Fruit fly (Drosophila melanogaster) whole organism, embryonic: ENCODE results near the gene CG6005.

Experiments
- C15 ChIP-seq: fragments of 200-800 bp; sonication (Bioruptor generic); IDR thresholded peaks from 3 replicates; pipeline ENCODE4 v1.3.6; 2022; ENCODE audit warnings: missing biosample characterization, missing genetic modification characterization
- CG10431 ChIP-seq: fragments of 200-800 bp; sonication (Bioruptor generic); optimal IDR thresholded peaks from 3 replicates; lab custom pipeline; 2018; ENCODE audit warnings: missing biosample characterization, mild to moderate bottlenecking, missing genetic modification characterization
- CG10543 ChIP-seq: fragments of 200-800 bp; sonication (Bioruptor generic); optimal IDR thresholded peaks from 3 replicates; lab custom pipeline; 2017; ENCODE audit warnings: missing biosample characterization, mild to moderate bottlenecking, missing genetic modification characterization, moderate library complexity
- CG10654 ChIP-seq: fragments of 200-800 bp; sonication (Bioruptor generic); optimal IDR thresholded peaks from 2 replicates; lab custom pipeline; 2016; ENCODE audit warnings: missing biosample characterization, missing genetic modification characterization
- CG10979 ChIP-seq: fragments of 200-800 bp; sonication (Bioruptor generic); optimal IDR thresholded peaks from 2 replicates; lab custom pipeline; 2018; ENCODE audit warnings: missing biosample characterization, mild to moderate bottlenecking, missing genetic modification characterization, moderate library complexity
- CG12299 ChIP-seq: fragments of 200-800 bp; sonication (Bioruptor generic); optimal IDR thresholded peaks from 2 replicates; lab custom pipeline; 2018; ENCODE audit warnings: missing biosample characterization, mild to moderate bottlenecking, missing genetic modification characterization
- CG12659 ChIP-seq: fragments of 200-800 bp; sonication (Bioruptor generic); optimal IDR thresholded peaks from 3 replicates; lab custom pipeline; 2017; ENCODE audit warnings: mild to moderate bottlenecking, missing biosample characterization, missing genetic modification reagents, missing genetic modification characterization
- CG12942 ChIP-seq: fragments of 200-800 bp; sonication (Bioruptor generic); optimal IDR thresholded peaks from 3 replicates; lab custom pipeline; 2016; ENCODE audit warnings: missing biosample characterization, missing genetic modification characterization
- CG13296 ChIP-seq: fragments of 200-800 bp; sonication (Bioruptor generic); optimal IDR thresholded peaks from 3 replicates; lab custom pipeline; 2018; ENCODE audit warnings: missing biosample characterization, mild to moderate bottlenecking, missing genetic modification characterization
- CG18599 ChIP-seq: fragments of 200-800 bp; sonication (Bioruptor generic); optimal IDR thresholded peaks from 3 replicates; lab custom pipeline; 2017; ENCODE audit warnings: missing biosample characterization, missing genetic modification characterization, mild to moderate bottlenecking, moderate library complexity, missing genetic modification reagents
- CG3065 ChIP-seq: fragments of 200-800 bp; sonication (Bioruptor generic); optimal IDR thresholded peaks from 2 replicates; lab custom pipeline; 2016; ENCODE audit warnings: missing biosample characterization, missing genetic modification characterization
- CG3847 ChIP-seq: fragments of 200-800 bp; sonication (Bioruptor generic); IDR thresholded peaks from 2 replicates; pipeline ENCODE4 v1.3.6; 2022; ENCODE audit warnings: missing biosample characterization, missing genetic modification characterization
- CG4328 ChIP-seq: fragments of 200-800 bp; sonication (Bioruptor generic); optimal IDR thresholded peaks from 3 replicates; lab custom pipeline; 2017; ENCODE audit warnings: missing biosample characterization, missing genetic modification reagents, missing genetic modification characterization
- CG6254 ChIP-seq: fragments of 200-800 bp; sonication (Bioruptor generic); optimal IDR thresholded peaks from 3 replicates; lab custom pipeline; 2017; ENCODE audit warnings: mild to moderate bottlenecking, missing biosample characterization, missing genetic modification reagents, missing genetic modification characterization
- CG6683 ChIP-seq: fragments of 200-800 bp; sonication (Bioruptor generic); optimal IDR thresholded peaks from 2 replicates; lab custom pipeline; 2017; ENCODE audit warnings: missing biosample characterization, mild to moderate bottlenecking, missing genetic modification characterization, missing genetic modification reagents
- CG6813 ChIP-seq: fragments of 200-800 bp; sonication (Bioruptor generic); optimal IDR thresholded peaks from 2 replicates; lab custom pipeline; 2017; ENCODE audit warnings: missing biosample characterization, missing genetic modification characterization, mild to moderate bottlenecking, moderate library complexity, missing genetic modification reagents
- CG7271 ChIP-seq: fragments of 200-800 bp; sonication (Bioruptor generic); optimal IDR thresholded peaks from 2 replicates; lab custom pipeline; 2018; ENCODE audit warnings: missing biosample characterization, mild to moderate bottlenecking, missing genetic modification characterization, moderate library complexity
- CG7745 ChIP-seq: fragments of 200-800 bp; sonication (Bioruptor generic); optimal IDR thresholded peaks from 2 replicates; lab custom pipeline; 2018; ENCODE audit warnings: missing biosample characterization, mild to moderate bottlenecking, missing genetic modification characterization, moderate library complexity
- CG7839 ChIP-seq: fragments of 200-800 bp; sonication (Bioruptor generic); optimal IDR thresholded peaks from 3 replicates; lab custom pipeline; 2018; ENCODE audit warnings: missing biosample characterization, mild to moderate bottlenecking, missing genetic modification characterization, moderate library complexity
- CG9215 ChIP-seq: fragments of 200-800 bp; sonication (Bioruptor generic); IDR thresholded peaks from 2 replicates; pipeline ENCODE4 v1.3.6; 2022; ENCODE audit warnings: missing biosample characterization, missing genetic modification characterization
- CHES-1-like ChIP-seq: fragments of 200-800 bp; sonication (Bioruptor generic); optimal IDR thresholded peaks from 2 replicates; lab custom pipeline; 2016; ENCODE audit warnings: missing biosample characterization, missing genetic modification characterization
- CoRest ChIP-seq: fragments of 200-800 bp; sonication (Bioruptor generic); optimal IDR thresholded peaks from 3 replicates; lab custom pipeline; 2018; ENCODE audit warnings: missing biosample characterization, mild to moderate bottlenecking, missing genetic modification characterization, moderate library complexity
- Eip74EF ChIP-seq, 2 experiments: fragments of 200-800 bp in 1 of 2; fragments of >200 bp in 1 of 2; sonication (Bioruptor generic) in 1 of 2; optimal IDR thresholded peaks; 2 replicates each; lab custom pipeline; 2017 to 2019; ENCODE audit warnings: missing biosample characterization in 2 of 2, missing genetic modification characterization in 2 of 2, mild to moderate bottlenecking in 1 of 2, moderate library complexity in 1 of 2
- Elba2 ChIP-seq: fragments of 200-800 bp; sonication (Bioruptor generic); optimal IDR thresholded peaks from 3 replicates; lab custom pipeline; 2016; ENCODE audit warnings: missing biosample characterization, missing genetic modification characterization
- Meics ChIP-seq: fragments of 200-800 bp; sonication (Bioruptor generic); optimal IDR thresholded peaks from 2 replicates; lab custom pipeline; 2017; ENCODE audit warnings: missing biosample characterization, mild to moderate bottlenecking, missing genetic modification characterization
- YL-1 ChIP-seq: fragments of 200-800 bp; sonication (Bioruptor generic); optimal IDR thresholded peaks from 3 replicates; lab custom pipeline; 2017; ENCODE audit warnings: missing biosample characterization, mild to moderate bottlenecking, missing genetic modification characterization
- az2 ChIP-seq: fragments of 200-800 bp; sonication (Bioruptor generic); optimal IDR thresholded peaks from 3 replicates; lab custom pipeline; 2016; ENCODE audit warnings: missing biosample characterization, missing genetic modification characterization
- bsh ChIP-seq, 2 experiments: fragments of 200-800 bp; sonication (Bioruptor generic); optimal IDR thresholded peaks; 2 replicates each; lab custom pipeline; 2017 to 2018; ENCODE audit warnings: mild to moderate bottlenecking in 2 of 2, missing biosample characterization in 2 of 2, missing genetic modification characterization in 2 of 2, moderate library complexity in 1 of 2
- caup ChIP-seq: fragments of 200-800 bp; sonication (Bioruptor generic); optimal IDR thresholded peaks from 3 replicates; lab custom pipeline; 2017; ENCODE audit warnings: missing biosample characterization, mild to moderate bottlenecking, missing genetic modification characterization, moderate library complexity; ENCODE audit not compliant: severe bottlenecking
- cg ChIP-seq: fragments of 200-800 bp; sonication (Bioruptor generic); optimal IDR thresholded peaks from 3 replicates; lab custom pipeline; 2019; ENCODE audit warnings: missing biosample characterization, mild to moderate bottlenecking, missing genetic modification characterization, moderate library complexity
- eyg ChIP-seq: fragments of 200-800 bp; sonication (Bioruptor generic); optimal IDR thresholded peaks from 3 replicates; lab custom pipeline; 2016; ENCODE audit warnings: missing biosample characterization, missing genetic modification characterization
- gce ChIP-seq: fragments of 200-800 bp; sonication (Bioruptor generic); IDR thresholded peaks from 3 replicates; pipeline ENCODE4 v1.3.6; 2022; ENCODE audit warnings: missing biosample characterization, missing genetic modification characterization
- gem ChIP-seq: fragments of 200-800 bp; sonication (Bioruptor generic); optimal IDR thresholded peaks from 2 replicates; lab custom pipeline; 2019; ENCODE audit warnings: missing biosample characterization, mild to moderate bottlenecking, missing genetic modification characterization, moderate library complexity
- lmd ChIP-seq: fragments of 200-800 bp; sonication (Bioruptor generic); IDR thresholded peaks from 2 replicates; pipeline ENCODE4 v1.3.6; 2022; ENCODE audit warnings: missing biosample characterization, missing genetic modification characterization
- lola ChIP-seq, 3 experiments: fragments of >200 bp in 2 of 3; fragments of 200-800 bp in 1 of 3; sonication (Bioruptor generic) in 1 of 3; optimal IDR thresholded peaks; 2 replicates each; lab custom pipeline; 2017 to 2019; ENCODE audit warnings: missing biosample characterization in 3 of 3, missing genetic modification characterization in 3 of 3, mild to moderate bottlenecking in 1 of 3, moderate library complexity in 1 of 3
- mirr ChIP-seq: fragments of 200-800 bp; sonication (Bioruptor generic); optimal IDR thresholded peaks from 3 replicates; lab custom pipeline; 2018; ENCODE audit warnings: missing biosample characterization, mild to moderate bottlenecking, missing genetic modification characterization
- nerfin-2 ChIP-seq: fragments of 200-800 bp; sonication (Bioruptor generic); IDR thresholded peaks from 2 replicates; pipeline ENCODE4 v1.3.6; 2022; ENCODE audit warnings: missing biosample characterization, missing genetic modification characterization; ENCODE audit not compliant: partially characterized antibody
- nmo ChIP-seq: fragments of 200-800 bp; sonication (Bioruptor generic); optimal IDR thresholded peaks from 2 replicates; lab custom pipeline; 2018; ENCODE audit warnings: missing biosample characterization, mild to moderate bottlenecking, missing genetic modification characterization, moderate library complexity
- oc ChIP-seq: fragments of 200-800 bp; sonication (Bioruptor generic); optimal IDR thresholded peaks from 2 replicates; lab custom pipeline; 2018; ENCODE audit warnings: missing biosample characterization, mild to moderate bottlenecking, missing genetic modification characterization, moderate library complexity
- pan ChIP-seq, 4 experiments: fragments of >200 bp in 3 of 4; fragments of 200-800 bp in 1 of 4; sonication (Bioruptor generic) in 1 of 4; optimal IDR thresholded peaks in 3 of 4; IDR thresholded peaks in 1 of 4; 2 replicates each; pipeline versions ENCODE4 v1.3.6 to Lab custom; 2017 to 2022; ENCODE audit warnings: missing biosample characterization in 2 of 4, missing genetic modification characterization in 2 of 4, mixed read lengths in 1 of 4
- psq ChIP-seq: fragments of 200-800 bp; sonication (Bioruptor generic); optimal IDR thresholded peaks from 2 replicates; lab custom pipeline; 2017; ENCODE audit warnings: missing biosample characterization, missing genetic modification characterization
- ranshi ChIP-seq: fragments of 200-800 bp; sonication (Bioruptor generic); IDR thresholded peaks from 2 replicates; pipeline ENCODE4 v1.3.6; 2022; ENCODE audit warnings: missing biosample characterization, missing genetic modification characterization
- row ChIP-seq: fragments of 200-800 bp; sonication (Bioruptor generic); IDR thresholded peaks from 3 replicates; pipeline ENCODE4 v1.3.6; 2022; ENCODE audit warnings: missing biosample characterization, missing genetic modification characterization
- slbo ChIP-seq: fragments of 200-800 bp; sonication (Bioruptor generic); IDR thresholded peaks from 2 replicates; pipeline ENCODE4 v1.3.6; 2022; ENCODE audit warnings: missing biosample characterization, missing genetic modification characterization
- sqz ChIP-seq: fragments of 200-800 bp; sonication (Bioruptor generic); optimal IDR thresholded peaks from 3 replicates; lab custom pipeline; 2018; ENCODE audit warnings: missing biosample characterization, mild to moderate bottlenecking, missing genetic modification characterization
- stwl ChIP-seq: fragments of 200-800 bp; sonication (Bioruptor generic); optimal IDR thresholded peaks from 3 replicates; lab custom pipeline; 2018; ENCODE audit warnings: missing biosample characterization, mild to moderate bottlenecking, missing genetic modification characterization, moderate library complexity
- unpg ChIP-seq: fragments of 200-800 bp; sonication (Bioruptor generic); optimal IDR thresholded peaks from 3 replicates; lab custom pipeline; 2018; ENCODE audit warnings: missing biosample characterization, mild to moderate bottlenecking, missing genetic modification characterization, moderate library complexity
- zfh1 ChIP-seq: fragments of 200-800 bp; sonication (Bioruptor generic); IDR thresholded peaks from 3 replicates; pipeline ENCODE4 v1.3.6; 2022; ENCODE audit warnings: missing biosample characterization, missing genetic modification characterization

The CG6005 gene

dm6 chr3R:19031210-19031609, 7.4 kb upstream of the CG6005 start, which contains the start of the genes Prp18 and CG6013:
Prp18 (minus strand) TSS chr3R:19031271.
CG6013 (plus strand) TSS chr3R:19031503.
- no peak for TF ChIP-seq CG7745 (tag; lab: Kevin White, UChicago)
- TF ChIP-seq row (GFP tag; lab: Robert Waterston, UW), result peak; percentile 81
- no peak for TF ChIP-seq CG6813 (GFP tag; lab: Kevin White, UChicago)
- TF ChIP-seq zfh1 (GFP tag; lab: Robert Waterston, UW), result peak; percentile 32; the same call in 1 of the 3 replicates
- TF ChIP-seq CoRest (tag; lab: Kevin White, UChicago), result peak; percentile 79
- peak; percentile 58 for TF ChIP-seq CG4328 (GFP tag; lab: Kevin White, UChicago)
- no peak for TF ChIP-seq eyg (GFP tag; lab: Kevin White, UChicago)
- TF ChIP-seq CHES-1-like (GFP tag; lab: Kevin White, UChicago), result no peak
- no peak for TF ChIP-seq oc (tag; lab: Kevin White, UChicago)
- TF ChIP-seq CG6683 (GFP tag; lab: Kevin White, UChicago), result peak; percentile 15
- TF ChIP-seq lmd (GFP tag; lab: Robert Waterston, UW), result peak; percentile 36; the same call in 1 of the 2 replicates
- peak; percentile 53 for TF ChIP-seq CG12299 (tag; lab: Kevin White, UChicago)
- peak in 1 of 2 experiments; percentile 9 for TF ChIP-seq Eip74EF (GFP tag; optimal IDR thresholded peaks at IDR 0.05; lab: Kevin White, UChicago)
- peak; percentile 82 for TF ChIP-seq stwl (tag; lab: Kevin White, UChicago)
- peak; percentile 58 for TF ChIP-seq unpg (GFP tag; lab: Kevin White, UChicago)
- peak; percentile 0 for TF ChIP-seq psq (GFP tag; lab: Kevin White, UChicago)
- no peak for TF ChIP-seq nerfin-2
- TF ChIP-seq CG12942 (GFP tag; lab: Kevin White, UChicago), result peak; percentile 56
- peak; percentile 72 for TF ChIP-seq CG10979 (tag; lab: Kevin White, UChicago)
- peak; percentile 60 for TF ChIP-seq CG12659
- peak; percentile 60 for TF ChIP-seq CG10654 (GFP tag; lab: Kevin White, UChicago)
- TF ChIP-seq CG9215, result peak; percentile 36; the same call in 1 of the 2 replicates
- peak; percentile 14 for TF ChIP-seq CG6254
- TF ChIP-seq az2, result peak; percentile 21
- TF ChIP-seq caup (GFP tag; lab: Kevin White, UChicago), result peak; percentile 18
- TF ChIP-seq bsh (GFP tag; optimal IDR thresholded peaks at IDR 0.05; lab: Kevin White, UChicago), result peak in 1 of 2 experiments; percentile 65
- TF ChIP-seq CG10543 (GFP tag; lab: Kevin White, UChicago), result peak; percentile 23
- TF ChIP-seq CG10431 (GFP tag; lab: Kevin White, UChicago), result no peak
- peak; percentile 54 for TF ChIP-seq CG18599
- TF ChIP-seq C15 (GFP tag; lab: Robert Waterston, UW), result no peak
- peak in 1 of 3 experiments; percentile 74 for TF ChIP-seq lola (GFP tag; optimal IDR thresholded peaks at IDR 0.05; lab: Kevin White, UChicago)
- TF ChIP-seq mirr (GFP tag; lab: Kevin White, UChicago), result no peak
- TF ChIP-seq gce (GFP tag; lab: Robert Waterston, UW), result no peak
- peak; percentile 65 for TF ChIP-seq CG7271 (tag; lab: Kevin White, UChicago)
- TF ChIP-seq CG3847 (GFP tag; lab: Robert Waterston, UW), result 0 out of 2 replicates have a peak, but pooled peaks have one; percentile 34
- peak; percentile 47 for TF ChIP-seq YL-1
- peak; percentile 4 for TF ChIP-seq Elba2 (GFP tag; lab: Kevin White, UChicago)
- peak; percentile 60 for TF ChIP-seq Meics (GFP tag; lab: Kevin White, UChicago)
- TF ChIP-seq ranshi, result peak; percentile 32; the same call in 1 of the 2 replicates
- TF ChIP-seq CG13296 (GFP tag; lab: Kevin White, UChicago), result peak; percentile 47
- no peak for TF ChIP-seq cg (GFP tag; lab: Kevin White, UChicago)
- TF ChIP-seq pan (optimal IDR thresholded peaks at IDR 0.05; lab: Kevin White, UChicago), result no peak
- peak in 1 of 2 experiments; percentile 56 for TF ChIP-seq pan (GFP tag; optimal IDR thresholded peaks at IDR 0.05 in 1 of 2, IDR thresholded peaks at IDR 0.05 in 1 of 2)
- peak; percentile 62 for TF ChIP-seq slbo (GFP tag; lab: Robert Waterston, UW)
- TF ChIP-seq nmo (GFP tag; lab: Kevin White, UChicago), result peak; percentile 86
- peak; percentile 5 for TF ChIP-seq CG3065 (GFP tag; lab: Kevin White, UChicago)
- peak; percentile 88 for TF ChIP-seq sqz (GFP tag; lab: Kevin White, UChicago)
- TF ChIP-seq CG7839 (tag; lab: Kevin White, UChicago), result peak; percentile 75
- TF ChIP-seq gem (tag; lab: Kevin White, UChicago), result peak; percentile 86
